Worm (Caenorhabditis elegans): Measurements from ENCODE around the gene C33F10.14.

The C33F10.14 gene

DNA sequence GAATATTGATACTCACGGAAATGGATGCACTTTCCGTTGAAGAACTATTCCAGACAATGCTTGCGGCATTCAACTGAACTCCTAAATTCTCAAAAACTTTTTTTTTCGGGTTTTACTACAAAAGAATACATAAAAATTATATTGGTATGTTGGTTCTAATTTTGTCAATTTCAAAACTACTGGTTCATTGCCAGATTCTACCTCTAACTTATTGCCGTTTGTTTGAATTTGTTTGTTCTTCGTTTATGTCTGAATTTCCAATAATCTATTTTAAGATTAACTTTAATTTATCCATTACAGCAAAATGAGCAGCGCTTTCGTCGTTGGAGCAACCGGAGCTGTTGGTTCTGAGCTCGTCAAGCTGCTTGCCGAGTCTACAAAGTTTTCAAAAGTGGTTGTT is at the start of gene C33F10.14:
Gene C33F10.14 (plus strand): TSS at position 301 of the 400 bp plus-strand sequence.
- TF ChIP-seq sea-1 (GFP tag; conservative IDR thresholded peaks at IDR 0.05) (no peak), ceh-36 (tag; optimal IDR thresholded peaks at IDR 0.05) (no peak), ets-7 (tag; optimal IDR thresholded peaks at IDR 0.05) (no peak), hmbx-1 (tag; optimal IDR thresholded peaks at IDR 0.05) (no peak)

DNA sequence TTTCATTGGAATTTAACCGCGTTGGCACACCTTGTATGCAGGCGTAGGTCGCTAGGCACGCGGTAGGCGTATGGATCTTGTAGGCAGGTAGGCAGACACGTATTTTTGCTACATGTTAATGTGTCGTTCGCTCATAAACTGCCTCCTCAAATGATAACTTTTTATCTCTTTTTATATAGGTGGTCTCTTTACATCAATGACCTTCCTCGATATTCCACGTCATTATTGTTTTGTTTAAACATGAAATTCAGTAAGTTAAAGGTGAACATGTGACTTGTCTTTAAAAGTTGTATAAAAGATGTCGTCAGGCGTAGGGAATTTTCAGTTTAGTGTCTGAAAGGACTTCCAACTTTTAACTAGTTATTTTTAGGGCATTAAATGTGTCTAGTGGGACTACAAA is 49.5 kb upstream of the C33F10.14 start:
- TF ChIP-seq sea-1 (GFP tag; conservative IDR thresholded peaks at IDR 0.05) (no peak), pes-1 (GFP tag; IDR thresholded peaks at IDR 0.05) (no peak), ama-1 (optimal IDR thresholded peaks at IDR 0.05) (no peak), tra-4 (tag; optimal IDR thresholded peaks at IDR 0.05) (no peak), flt-1 (GFP tag; IDR thresholded peaks at IDR 0.05) (no peak), tbx-37 (GFP tag; conservative IDR thresholded peaks at IDR 0.05) (no peak), ceh-36 (tag; optimal IDR thresholded peaks at IDR 0.05) (no peak), hnd-1 (tag; optimal IDR thresholded peaks at IDR 0.05) (no peak), B0310.2 (tag; optimal IDR thresholded peaks at IDR 0.05) (no peak), scrt-1 (GFP tag; IDR thresholded peaks at IDR 0.05) (no peak), F13C5.2 (tag; optimal IDR thresholded peaks at IDR 0.05) (no peak), hmbx-1 (tag; optimal IDR thresholded peaks at IDR 0.05) (no peak), ceh-13 (GFP tag; optimal IDR thresholded peaks at IDR 0.05) (no peak), aly-1 (tag; optimal IDR thresholded peaks at IDR 0.05) (no peak), ets-7 (tag; optimal IDR thresholded peaks at IDR 0.05) (no peak), tbx-11 (GFP tag; IDR thresholded peaks at IDR 0.05) (no peak), hmg-4 (GFP tag; optimal IDR thresholded peaks at IDR 0.05) (no peak)

DNA sequence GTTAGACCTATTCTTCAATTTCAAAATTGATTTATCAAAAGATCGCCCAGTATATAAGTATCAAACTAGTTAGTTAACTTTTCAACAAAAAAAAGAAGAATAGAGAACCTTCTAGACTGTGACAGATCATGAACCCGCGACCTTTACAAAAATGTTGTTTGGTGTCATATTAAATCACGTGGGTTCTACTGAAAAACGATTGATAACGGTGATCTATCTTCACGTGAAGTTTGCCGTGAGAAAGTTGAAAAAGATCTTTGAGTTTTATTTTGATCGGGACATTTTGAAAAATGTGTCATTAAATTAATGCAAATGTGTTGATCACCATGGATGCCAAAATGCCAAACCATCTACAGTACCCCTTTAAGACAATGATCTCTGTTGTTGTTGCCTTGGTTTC is 48.8 kb upstream of the C33F10.14 start:
- TF ChIP-seq pes-1 (GFP tag; IDR thresholded peaks at IDR 0.05): no peak
- no peak for TF ChIP-seq tbx-11 (GFP tag; IDR thresholded peaks at IDR 0.05)
- TF ChIP-seq ama-1 (optimal IDR thresholded peaks at IDR 0.05): no peak
- no peak for TF ChIP-seq tbx-37 (GFP tag; conservative IDR thresholded peaks at IDR 0.05)
- no peak for TF ChIP-seq B0310.2 (tag; optimal IDR thresholded peaks at IDR 0.05)
- TF ChIP-seq ceh-13 (GFP tag; optimal IDR thresholded peaks at IDR 0.05): no peak
- TF ChIP-seq hmg-4 (GFP tag; optimal IDR thresholded peaks at IDR 0.05): no peak
- TF ChIP-seq hmbx-1 (tag; optimal IDR thresholded peaks at IDR 0.05): no peak
- no peak for TF ChIP-seq aly-1 (tag; optimal IDR thresholded peaks at IDR 0.05)

DNA sequence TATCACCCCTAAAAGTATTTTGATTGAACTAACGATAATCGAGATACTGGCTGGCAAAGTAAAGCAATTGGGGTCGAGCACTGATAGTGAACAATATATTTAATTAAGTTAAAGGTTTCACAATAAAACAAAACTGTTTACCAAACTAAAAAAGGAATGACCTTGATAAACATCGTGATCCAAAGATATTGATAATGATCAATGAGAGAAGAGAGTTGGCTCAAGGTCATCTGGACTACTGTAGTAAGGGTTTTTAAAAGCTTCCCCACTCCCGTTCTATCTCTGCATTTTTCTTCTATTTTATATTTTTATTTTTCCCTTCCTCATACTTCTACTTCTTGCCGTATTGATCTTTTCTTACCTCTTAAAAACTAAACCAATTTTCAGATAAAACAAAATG is 47.6 kb upstream of the C33F10.14 start, which contains the start of gene F41C3.2:
Gene F41C3.2 (plus strand): TSS at position 388 of the 400 bp plus-strand sequence.
- TF ChIP-seq sea-1 (GFP tag; conservative IDR thresholded peaks at IDR 0.05): no peak
- TF ChIP-seq B0310.2 (tag; optimal IDR thresholded peaks at IDR 0.05): no peak
- no peak for TF ChIP-seq tbx-11 (GFP tag; IDR thresholded peaks at IDR 0.05)
- TF ChIP-seq ama-1 (optimal IDR thresholded peaks at IDR 0.05): no peak
- TF ChIP-seq ets-7 (tag; optimal IDR thresholded peaks at IDR 0.05): no peak
- no peak for TF ChIP-seq flt-1 (GFP tag; IDR thresholded peaks at IDR 0.05)
- TF ChIP-seq hmbx-1 (tag; optimal IDR thresholded peaks at IDR 0.05): no peak
- TF ChIP-seq pes-1 (GFP tag; IDR thresholded peaks at IDR 0.05): no peak
- TF ChIP-seq F13C5.2 (tag; optimal IDR thresholded peaks at IDR 0.05): no peak
- no peak for TF ChIP-seq tra-4 (tag; optimal IDR thresholded peaks at IDR 0.05)
- TF ChIP-seq scrt-1 (GFP tag; IDR thresholded peaks at IDR 0.05): no peak
- TF ChIP-seq aly-1 (tag; optimal IDR thresholded peaks at IDR 0.05): no peak
- TF ChIP-seq ceh-13 (GFP tag; optimal IDR thresholded peaks at IDR 0.05): no peak
- TF ChIP-seq ceh-36 (tag; optimal IDR thresholded peaks at IDR 0.05): no peak
- no peak for TF ChIP-seq hnd-1 (tag; optimal IDR thresholded peaks at IDR 0.05)

DNA sequence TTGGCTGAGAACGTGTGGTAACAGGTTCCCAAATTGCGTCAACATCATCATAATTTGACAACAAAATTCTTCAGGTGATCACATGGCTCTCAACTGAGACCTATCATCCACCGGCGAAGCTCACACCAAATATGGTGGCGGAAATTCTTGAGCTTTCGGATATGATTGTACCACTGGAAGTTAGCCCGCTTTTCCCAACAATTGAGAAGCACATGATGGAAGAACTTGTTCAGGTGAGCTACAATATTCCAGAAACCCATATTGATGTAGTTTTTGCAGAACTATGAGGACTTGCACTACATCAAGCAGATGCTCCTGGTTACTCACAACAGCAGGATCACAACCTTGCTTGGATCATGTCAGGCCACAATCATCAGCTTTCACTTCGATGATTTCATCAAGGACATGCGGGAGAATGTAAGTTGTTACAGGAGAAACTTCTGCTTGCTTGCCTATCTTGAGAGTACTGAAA is 44.9 kb upstream of the C33F10.14 start, which contains the start of gene F41C3.1:
Gene F41C3.1 (plus strand): TSS at position 51 of the 472 bp plus-strand sequence.
- TF ChIP-seq ets-7 (tag; optimal IDR thresholded peaks at IDR 0.05): no peak
- TF ChIP-seq F13C5.2 (tag; optimal IDR thresholded peaks at IDR 0.05): no peak
- no peak for TF ChIP-seq ceh-13 (GFP tag; optimal IDR thresholded peaks at IDR 0.05)
- TF ChIP-seq hmbx-1 (tag; optimal IDR thresholded peaks at IDR 0.05): no peak

DNA sequence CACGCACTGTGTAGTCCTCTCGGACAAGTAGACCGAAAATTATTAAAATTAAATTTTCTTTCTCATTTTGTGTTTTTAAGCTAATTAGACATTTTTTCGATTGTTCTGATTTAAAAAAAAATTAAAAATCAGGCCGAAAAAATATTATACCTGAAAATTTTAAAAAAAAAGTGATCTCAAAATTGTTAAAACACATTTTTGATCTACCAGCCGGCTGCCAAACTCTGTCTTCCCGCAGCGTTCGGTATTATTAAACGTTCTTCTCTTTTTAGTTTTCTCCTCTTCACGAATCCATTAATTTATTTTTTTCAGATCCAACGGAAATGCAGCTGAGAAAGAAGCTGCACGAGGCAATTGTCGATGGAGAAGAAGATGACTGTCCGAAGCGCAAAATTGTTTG is 44.0 kb upstream of the C33F10.14 start, which contains the start of gene C27D9.1:
Gene C27D9.1 (plus strand): TSS at position 281 of the 400 bp plus-strand sequence.
- TF ChIP-seq flt-1 (GFP tag; IDR thresholded peaks at IDR 0.05): no peak
- TF ChIP-seq F13C5.2 (tag; optimal IDR thresholded peaks at IDR 0.05): no peak

DNA sequence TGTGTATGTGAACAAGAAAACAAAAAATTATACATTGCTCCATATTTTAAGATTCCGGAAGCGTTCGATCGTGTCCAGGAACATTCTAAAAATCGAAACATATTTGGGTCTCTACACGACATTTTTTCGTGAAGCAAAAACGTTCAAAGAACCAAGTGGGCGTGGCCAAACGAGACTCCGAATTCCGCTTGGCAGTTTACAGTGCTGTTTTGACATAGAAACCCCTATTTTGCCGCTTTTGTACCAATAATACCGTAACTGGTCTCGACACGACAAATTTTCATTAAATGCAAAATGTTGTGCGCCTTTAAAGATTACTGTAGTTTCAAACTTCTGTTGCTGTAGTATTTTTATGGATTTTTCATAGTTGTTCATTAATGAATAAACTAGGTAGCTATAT is 41.5 kb upstream of the C33F10.14 start:
- no peak for TF ChIP-seq sea-1 (GFP tag; conservative IDR thresholded peaks at IDR 0.05)
- no peak for TF ChIP-seq ets-7 (tag; optimal IDR thresholded peaks at IDR 0.05)
- no peak for TF ChIP-seq flt-1 (GFP tag; IDR thresholded peaks at IDR 0.05)
- TF ChIP-seq pes-1 (GFP tag; IDR thresholded peaks at IDR 0.05): no peak
- TF ChIP-seq hmbx-1 (tag; optimal IDR thresholded peaks at IDR 0.05): no peak
- no peak for TF ChIP-seq aly-1 (tag; optimal IDR thresholded peaks at IDR 0.05)
- TF ChIP-seq F13C5.2 (tag; optimal IDR thresholded peaks at IDR 0.05): no peak
- no peak for TF ChIP-seq ceh-13 (GFP tag; optimal IDR thresholded peaks at IDR 0.05)
- TF ChIP-seq tra-4 (tag; optimal IDR thresholded peaks at IDR 0.05): no peak
- TF ChIP-seq scrt-1 (GFP tag; IDR thresholded peaks at IDR 0.05): no peak
- TF ChIP-seq B0310.2 (tag; optimal IDR thresholded peaks at IDR 0.05): no peak
- no peak for TF ChIP-seq ceh-36 (tag; optimal IDR thresholded peaks at IDR 0.05)
- TF ChIP-seq hmg-4 (GFP tag; optimal IDR thresholded peaks at IDR 0.05): no peak
- no peak for TF ChIP-seq ama-1 (optimal IDR thresholded peaks at IDR 0.05)
- no peak for TF ChIP-seq hnd-1 (tag; optimal IDR thresholded peaks at IDR 0.05)
- no peak for TF ChIP-seq tbx-11 (GFP tag; IDR thresholded peaks at IDR 0.05)
- no peak for TF ChIP-seq tbx-37 (GFP tag; conservative IDR thresholded peaks at IDR 0.05)

DNA sequence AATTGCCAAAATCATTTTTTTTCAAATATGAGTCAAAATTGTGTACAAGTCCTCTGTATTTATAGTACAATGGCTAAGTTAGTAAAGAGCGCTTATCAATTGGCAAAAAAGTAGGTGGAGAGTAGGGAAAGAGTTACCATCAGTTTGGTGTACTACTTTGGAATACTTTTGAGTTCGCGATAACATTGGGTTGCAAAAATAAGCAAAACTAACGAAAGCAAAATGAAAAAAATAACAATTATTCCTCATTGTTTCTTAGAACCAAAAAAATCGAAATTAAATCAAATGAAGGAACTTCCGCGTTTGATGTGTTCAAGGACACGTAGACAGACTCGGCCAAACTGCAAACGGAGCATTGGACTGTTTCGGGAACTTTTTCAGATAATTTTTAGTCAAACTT is 40.4 kb upstream of the C33F10.14 start, which contains the start of gene C27D9.2:
Gene C27D9.2 (minus strand): TSS at position 101 of the 400 bp plus-strand sequence.
- no peak for TF ChIP-seq ceh-13 (GFP tag; optimal IDR thresholded peaks at IDR 0.05)
- no peak for TF ChIP-seq hmbx-1 (tag; optimal IDR thresholded peaks at IDR 0.05)
- no peak for TF ChIP-seq sea-1 (GFP tag; conservative IDR thresholded peaks at IDR 0.05)
- TF ChIP-seq hmg-4 (GFP tag; optimal IDR thresholded peaks at IDR 0.05): no peak
- TF ChIP-seq tra-4 (tag; optimal IDR thresholded peaks at IDR 0.05): no peak
- TF ChIP-seq ama-1 (optimal IDR thresholded peaks at IDR 0.05): no peak
- no peak for TF ChIP-seq scrt-1 (GFP tag; IDR thresholded peaks at IDR 0.05)
- no peak for TF ChIP-seq pes-1 (GFP tag; IDR thresholded peaks at IDR 0.05)
- TF ChIP-seq B0310.2 (tag; optimal IDR thresholded peaks at IDR 0.05): no peak
- TF ChIP-seq hnd-1 (tag; optimal IDR thresholded peaks at IDR 0.05): no peak
- TF ChIP-seq aly-1 (tag; optimal IDR thresholded peaks at IDR 0.05): no peak
- no peak for TF ChIP-seq tbx-37 (GFP tag; conservative IDR thresholded peaks at IDR 0.05)
- TF ChIP-seq tbx-11 (GFP tag; IDR thresholded peaks at IDR 0.05): no peak
- no peak for TF ChIP-seq ceh-36 (tag; optimal IDR thresholded peaks at IDR 0.05)
- TF ChIP-seq F13C5.2 (tag; optimal IDR thresholded peaks at IDR 0.05): no peak
- no peak for TF ChIP-seq ets-7 (tag; optimal IDR thresholded peaks at IDR 0.05)
- TF ChIP-seq flt-1 (GFP tag; IDR thresholded peaks at IDR 0.05): no peak

Data from whole organism, early embryonic.